Worm (Caenorhabditis elegans) whole organism, L1 larva: ENCODE measurements around the gene AH10.4.

Source experiments
- C04F5.9 ChIP-seq: sonication (generic microtip); optimal IDR thresholded peaks from 2 replicates; lab custom pipeline; 2016; ENCODE audit warnings: missing genetic modification characterization, missing compliant biosample characterization
- efl-1 ChIP-seq, 4 experiments: fragments of 150-350 bp; optimal IDR thresholded peaks in 3 of 4; peaks in 1 of 4; 1 replicate in 1 of 4; 2 replicates in 3 of 4; lab custom pipeline; 2014; ENCODE audit warnings: missing biosample characterization in 2 of 4, missing genetic modification characterization in 2 of 4, missing genetic modification reagents in 2 of 4
- fkh-10 ChIP-seq: sonication (generic microtip); optimal IDR thresholded peaks from 2 replicates; lab custom pipeline; 2017; ENCODE audit warnings: missing biosample characterization, missing genetic modification reagents, missing genetic modification characterization
- pqm-1 ChIP-seq: sonication (generic microtip); optimal IDR thresholded peaks from 3 replicates; lab custom pipeline; 2017; ENCODE audit warnings: missing biosample characterization, missing genetic modification characterization
- sptf-1 ChIP-seq: fragments of 150-350 bp; optimal IDR thresholded peaks from 2 replicates; lab custom pipeline; 2014; ENCODE audit warnings: missing biosample characterization, missing genetic modification characterization

DNA sequence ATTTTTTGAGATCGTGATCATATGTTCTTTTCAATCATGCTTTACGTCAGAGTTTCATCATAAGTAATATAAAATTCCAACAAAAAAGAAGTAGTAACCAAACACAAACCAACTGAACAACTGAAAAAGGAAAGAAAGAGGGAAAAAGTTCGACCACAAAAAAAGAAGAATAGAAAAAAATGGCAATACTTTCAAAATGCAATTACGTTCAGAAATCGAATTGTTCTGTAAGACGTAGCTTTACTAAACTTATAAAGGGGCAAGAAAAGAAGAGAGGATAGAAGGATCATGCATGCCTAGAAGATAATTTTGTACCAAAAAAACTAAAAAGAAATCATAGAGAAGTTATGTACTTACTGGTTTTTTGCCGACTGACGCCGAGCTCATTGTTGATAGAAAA, 3.1 kb upstream of the AH10.4 start:
- TF ChIP-seq efl-1 (optimal IDR thresholded peaks at IDR 0.05; lab: Kevin White, UChicago), result no peak
- TF ChIP-seq efl-1 (GFP tag; optimal IDR thresholded peaks at IDR 0.05 in 1 of 2; lab: Kevin White, UChicago), result peak in 1 of 2 experiments; percentile 70
- no peak for TF ChIP-seq pqm-1
- TF ChIP-seq C04F5.9 (tag; lab: Kevin White, UChicago), result no peak
- TF ChIP-seq fkh-10, result peak; percentile 89
- TF ChIP-seq sptf-1 (tag; lab: Kevin White, UChicago), result no peak
